Worm (Caenorhabditis elegans): ENCODE data around the gene F22D3.4.

The F22D3.4 gene

DNA sequence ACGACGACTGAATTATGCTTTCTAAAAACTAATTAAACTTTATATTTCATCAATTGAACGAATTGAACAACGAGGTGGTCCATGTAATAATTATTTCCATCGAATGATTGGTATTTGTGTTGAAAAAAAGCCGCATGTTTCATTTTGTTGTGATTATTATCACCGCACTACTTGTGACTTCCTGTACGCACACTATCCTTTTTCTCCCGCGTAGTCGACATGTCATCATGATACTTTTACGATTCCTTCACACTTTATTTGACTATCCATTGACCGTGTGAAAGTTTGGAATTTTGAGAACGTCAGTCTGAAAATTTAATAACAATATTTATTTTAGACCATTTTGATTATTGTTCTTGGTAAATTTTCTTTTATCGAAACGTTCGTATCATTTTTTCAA lies at the start of gene F22D3.4:
Gene F22D3.4 (minus strand): TSS at position 1 of the 400 bp plus-strand sequence.
- no peak for TF ChIP-seq F13C5.2 (tag; optimal IDR thresholded peaks at IDR 0.05)
- TF ChIP-seq aly-1 (tag; optimal IDR thresholded peaks at IDR 0.05) = no peak
- no peak for TF ChIP-seq hmbx-1 (tag; optimal IDR thresholded peaks at IDR 0.05)
- TF ChIP-seq tra-4 (tag; optimal IDR thresholded peaks at IDR 0.05) = no peak
- TF ChIP-seq sea-1 (GFP tag; conservative IDR thresholded peaks at IDR 0.05) = no peak
- TF ChIP-seq ama-1 (optimal IDR thresholded peaks at IDR 0.05) = no peak
- TF ChIP-seq flt-1 (GFP tag; IDR thresholded peaks at IDR 0.05) = no peak
- no peak for TF ChIP-seq scrt-1 (GFP tag; IDR thresholded peaks at IDR 0.05)
- no peak for TF ChIP-seq B0310.2 (tag; optimal IDR thresholded peaks at IDR 0.05)
- TF ChIP-seq tbx-37 (GFP tag; conservative IDR thresholded peaks at IDR 0.05) = no peak
- no peak for TF ChIP-seq hnd-1 (tag; optimal IDR thresholded peaks at IDR 0.05)
- TF ChIP-seq ets-7 (tag; optimal IDR thresholded peaks at IDR 0.05) = no peak
- no peak for TF ChIP-seq pes-1 (GFP tag; IDR thresholded peaks at IDR 0.05)
- no peak for TF ChIP-seq tbx-11 (GFP tag; IDR thresholded peaks at IDR 0.05)
- no peak for TF ChIP-seq ceh-13 (GFP tag; optimal IDR thresholded peaks at IDR 0.05)
- TF ChIP-seq ceh-36 (tag; optimal IDR thresholded peaks at IDR 0.05) = no peak
- no peak for TF ChIP-seq hmg-4 (GFP tag; optimal IDR thresholded peaks at IDR 0.05)

DNA sequence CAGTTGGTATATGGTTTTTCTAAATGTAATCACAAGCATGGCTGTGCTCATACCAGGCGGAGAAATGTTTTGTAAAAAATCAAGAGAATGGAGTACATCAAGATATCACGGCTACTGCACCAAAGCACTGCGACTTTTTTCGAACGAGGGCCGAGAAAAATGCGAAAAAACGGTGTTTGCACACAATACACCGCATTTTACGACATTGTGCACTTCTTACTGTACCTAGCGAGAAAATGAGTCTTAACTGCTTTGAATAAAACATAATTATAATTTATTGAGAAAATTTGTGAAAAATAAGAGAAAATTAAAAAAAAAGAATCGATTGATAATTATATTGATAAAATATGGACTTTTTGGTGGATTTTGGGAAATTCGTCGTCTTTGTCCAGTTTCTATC lies 48.3 kb upstream of the F22D3.4 start:
- TF ChIP-seq aly-1 (tag; optimal IDR thresholded peaks at IDR 0.05) = no peak
- TF ChIP-seq F13C5.2 (tag; optimal IDR thresholded peaks at IDR 0.05) = no peak
- no peak for TF ChIP-seq ceh-36 (tag; optimal IDR thresholded peaks at IDR 0.05)
- TF ChIP-seq tbx-37 (GFP tag; conservative IDR thresholded peaks at IDR 0.05) = no peak
- TF ChIP-seq scrt-1 (GFP tag; IDR thresholded peaks at IDR 0.05) = no peak

DNA sequence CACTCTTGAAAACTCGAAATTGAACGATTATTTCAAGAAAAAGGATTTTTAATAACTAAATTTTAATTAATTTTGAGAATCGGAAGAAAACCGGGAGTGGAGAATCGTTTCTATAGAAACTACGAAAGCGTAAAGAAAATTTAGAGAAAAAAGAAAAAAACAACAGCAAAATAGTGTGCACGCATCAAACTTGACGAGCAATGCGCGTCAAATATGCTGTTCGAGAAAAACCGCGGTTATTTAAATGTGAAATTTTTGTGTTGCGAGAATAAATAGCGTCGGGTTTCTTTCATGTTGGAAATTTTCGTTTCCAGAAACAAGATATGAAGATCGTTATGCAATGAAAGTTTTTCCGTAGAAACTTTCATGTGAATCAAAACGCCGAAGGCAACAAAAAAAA lies 46.6 kb upstream of the F22D3.4 start:
- TF ChIP-seq hmbx-1 (tag; optimal IDR thresholded peaks at IDR 0.05) = no peak
- TF ChIP-seq ets-7 (tag; optimal IDR thresholded peaks at IDR 0.05) = no peak
- no peak for TF ChIP-seq aly-1 (tag; optimal IDR thresholded peaks at IDR 0.05)
- TF ChIP-seq hnd-1 (tag; optimal IDR thresholded peaks at IDR 0.05) = no peak
- TF ChIP-seq tbx-11 (GFP tag; IDR thresholded peaks at IDR 0.05) = no peak
- TF ChIP-seq F13C5.2 (tag; optimal IDR thresholded peaks at IDR 0.05) = no peak
- TF ChIP-seq B0310.2 (tag; optimal IDR thresholded peaks at IDR 0.05) = no peak
- no peak for TF ChIP-seq pes-1 (GFP tag; IDR thresholded peaks at IDR 0.05)
- no peak for TF ChIP-seq flt-1 (GFP tag; IDR thresholded peaks at IDR 0.05)
- no peak for TF ChIP-seq ceh-13 (GFP tag; optimal IDR thresholded peaks at IDR 0.05)
- TF ChIP-seq scrt-1 (GFP tag; IDR thresholded peaks at IDR 0.05) = no peak
- TF ChIP-seq ama-1 (optimal IDR thresholded peaks at IDR 0.05) = no peak
- no peak for TF ChIP-seq tbx-37 (GFP tag; conservative IDR thresholded peaks at IDR 0.05)
- TF ChIP-seq ceh-36 (tag; optimal IDR thresholded peaks at IDR 0.05) = no peak
- no peak for TF ChIP-seq tra-4 (tag; optimal IDR thresholded peaks at IDR 0.05)
- TF ChIP-seq hmg-4 (GFP tag; optimal IDR thresholded peaks at IDR 0.05) = no peak

ce11 chrII:6973501-6973900 lies 46.1 kb upstream of the F22D3.4 start, which contains the start of gene sod-1:
Gene sod-1 (minus strand): TSS chrII:6973887.
- TF ChIP-seq aly-1 (tag; optimal IDR thresholded peaks at IDR 0.05) (no peak), ceh-36 (tag; optimal IDR thresholded peaks at IDR 0.05) (no peak), ama-1 (optimal IDR thresholded peaks at IDR 0.05) (no peak), scrt-1 (GFP tag; IDR thresholded peaks at IDR 0.05) (no peak), ceh-13 (GFP tag; optimal IDR thresholded peaks at IDR 0.05) (no peak), B0310.2 (tag; optimal IDR thresholded peaks at IDR 0.05) (no peak), hmg-4 (GFP tag; optimal IDR thresholded peaks at IDR 0.05) (no peak), F13C5.2 (tag; optimal IDR thresholded peaks at IDR 0.05) (no peak), sea-1 (GFP tag; conservative IDR thresholded peaks at IDR 0.05) (no peak), tbx-11 (GFP tag; IDR thresholded peaks at IDR 0.05) (no peak), pes-1 (GFP tag; IDR thresholded peaks at IDR 0.05) (no peak), tbx-37 (GFP tag; conservative IDR thresholded peaks at IDR 0.05) (no peak), flt-1 (GFP tag; IDR thresholded peaks at IDR 0.05) (no peak), hnd-1 (tag; optimal IDR thresholded peaks at IDR 0.05) (no peak), tra-4 (tag; optimal IDR thresholded peaks at IDR 0.05) (no peak)

DNA sequence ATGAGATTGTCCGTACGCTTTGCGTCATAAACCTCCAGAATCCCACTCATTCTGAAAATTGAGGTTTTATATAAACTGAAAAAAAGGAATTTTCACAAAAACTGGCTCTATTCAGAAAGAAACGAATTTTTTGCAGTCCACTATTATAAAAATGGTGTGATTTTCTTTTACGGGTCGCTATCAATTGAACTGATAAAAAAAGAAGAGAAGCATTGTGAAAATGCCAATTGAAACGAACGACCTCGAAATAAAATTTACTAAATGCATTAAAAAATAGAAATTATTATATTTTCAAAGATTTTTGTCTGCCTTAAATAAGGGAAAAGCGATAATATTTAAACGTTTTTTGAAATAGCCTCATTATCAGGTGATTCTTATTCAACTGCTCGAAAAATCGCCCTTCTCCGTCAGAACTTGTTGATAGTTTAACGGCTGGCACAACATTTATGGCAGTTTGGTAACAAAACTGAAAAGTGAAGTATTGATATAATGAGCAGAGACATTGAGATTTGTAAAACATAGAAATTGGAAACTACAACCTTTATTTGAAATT lies 44.9 kb upstream of the F22D3.4 start, which contains the start of gene art-1:
Gene art-1 (minus strand): TSS at position 51 of the 553 bp plus-strand sequence.
- TF ChIP-seq B0310.2 (tag; optimal IDR thresholded peaks at IDR 0.05) (no peak), flt-1 (GFP tag; IDR thresholded peaks at IDR 0.05) (no peak), hmbx-1 (tag; optimal IDR thresholded peaks at IDR 0.05) (no peak), sea-1 (GFP tag; conservative IDR thresholded peaks at IDR 0.05) (no peak), ama-1 (optimal IDR thresholded peaks at IDR 0.05) (no peak), aly-1 (tag; optimal IDR thresholded peaks at IDR 0.05) (no peak), ceh-36 (tag; optimal IDR thresholded peaks at IDR 0.05) (no peak), hnd-1 (tag; optimal IDR thresholded peaks at IDR 0.05) (no peak), pes-1 (GFP tag; IDR thresholded peaks at IDR 0.05) (no peak), tra-4 (tag; optimal IDR thresholded peaks at IDR 0.05) (no peak), F13C5.2 (tag; optimal IDR thresholded peaks at IDR 0.05) (no peak), tbx-11 (GFP tag; IDR thresholded peaks at IDR 0.05) (no peak)

ce11 chrII:6970515-6970914 lies 43.1 kb upstream of the F22D3.4 start, which contains the start of gene C15F1.5:
Gene C15F1.5 (minus strand): TSS chrII:6970615.
- no peak for TF ChIP-seq flt-1 (GFP tag; IDR thresholded peaks at IDR 0.05)
- TF ChIP-seq ama-1 (optimal IDR thresholded peaks at IDR 0.05) = no peak
- no peak for TF ChIP-seq aly-1 (tag; optimal IDR thresholded peaks at IDR 0.05)
- no peak for TF ChIP-seq pes-1 (GFP tag; IDR thresholded peaks at IDR 0.05)

DNA sequence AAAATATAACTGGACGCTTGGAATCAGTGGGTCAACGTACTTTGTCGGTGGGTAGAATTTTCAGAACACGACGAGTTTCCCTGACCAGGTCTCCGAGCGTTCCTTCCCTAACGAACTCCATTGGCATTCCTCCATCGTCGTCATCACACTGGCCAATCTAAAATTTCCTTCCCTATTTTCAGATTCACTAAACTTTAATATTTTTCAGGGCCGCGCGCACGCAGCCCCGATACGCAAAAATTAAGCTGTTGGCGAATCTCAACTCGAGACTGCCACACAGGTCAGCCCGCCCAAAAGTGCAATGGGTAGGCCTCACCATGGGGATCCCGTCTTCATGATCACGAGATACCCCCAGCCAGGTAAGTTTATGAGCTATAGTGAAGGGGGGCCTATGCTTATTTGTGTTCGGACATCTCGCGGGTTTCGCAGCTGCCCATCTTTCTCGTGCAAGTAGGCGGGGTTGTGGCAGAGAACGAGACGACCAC lies 40.8 kb upstream of the F22D3.4 start:
- TF ChIP-seq tbx-11 (GFP tag; IDR thresholded peaks at IDR 0.05) = 0 out of 2 replicates have a peak, but pooled peaks have one; percentile 30
- TF ChIP-seq F13C5.2 (tag; optimal IDR thresholded peaks at IDR 0.05) = peak; percentile 34
- 0 out of 2 replicates have a peak, but pooled peaks have one; percentile 25 for TF ChIP-seq sea-1 (GFP tag; conservative IDR thresholded peaks at IDR 0.05)
- TF ChIP-seq ets-7 (tag; optimal IDR thresholded peaks at IDR 0.05) = no peak
- peak; percentile 45; the same call in 1 of the 2 replicates for TF ChIP-seq flt-1 (GFP tag; IDR thresholded peaks at IDR 0.05)
- peak; percentile 45 for TF ChIP-seq hmbx-1 (tag; optimal IDR thresholded peaks at IDR 0.05)
- TF ChIP-seq B0310.2 (tag; optimal IDR thresholded peaks at IDR 0.05) = peak; percentile 50
- TF ChIP-seq tra-4 (tag; optimal IDR thresholded peaks at IDR 0.05) = peak; percentile 69
- peak; percentile 99 for TF ChIP-seq ama-1 (optimal IDR thresholded peaks at IDR 0.05)
- peak; percentile 45 for TF ChIP-seq aly-1 (tag; optimal IDR thresholded peaks at IDR 0.05)
- 0 out of 2 replicates have a peak, but pooled peaks have one; percentile 29 for TF ChIP-seq tbx-37 (GFP tag; conservative IDR thresholded peaks at IDR 0.05)
- peak; percentile 34 for TF ChIP-seq ceh-13 (GFP tag; optimal IDR thresholded peaks at IDR 0.05)
- peak; percentile 77 for TF ChIP-seq pes-1 (GFP tag; IDR thresholded peaks at IDR 0.05)
- no peak for TF ChIP-seq hnd-1 (tag; optimal IDR thresholded peaks at IDR 0.05)
- peak; percentile 94 for TF ChIP-seq hmg-4 (GFP tag; optimal IDR thresholded peaks at IDR 0.05)
- peak; percentile 73; the same call in 1 of the 2 replicates for TF ChIP-seq scrt-1 (GFP tag; IDR thresholded peaks at IDR 0.05)
- peak; percentile 89 for TF ChIP-seq ceh-36 (tag; optimal IDR thresholded peaks at IDR 0.05)
